Fruit fly (Drosophila melanogaster) whole organism: ENCODE results near the gene Polr1E.

Source experiments
- CG8478 ChIP-seq: fragments of >200 bp; optimal IDR thresholded peaks from 2 replicates; lab custom pipeline; 2018; ENCODE audit warnings: inconsistent platforms
- Dll ChIP-seq: fragments of >200 bp; optimal IDR thresholded peaks from 2 replicates; lab custom pipeline; 2017
- EcR ChIP-seq, 2 experiments: fragments of >200 bp; optimal IDR thresholded peaks; 2 replicates each; lab custom pipeline; 2017; ENCODE audit warnings: missing biosample characterization in 2 of 2, missing genetic modification characterization in 2 of 2, missing genetic modification reagents in 2 of 2
- pan ChIP-seq: fragments of >200 bp; optimal IDR thresholded peaks from 2 replicates; lab custom pipeline; 2017
- psq ChIP-seq: fragments of >200 bp; optimal IDR thresholded peaks from 2 replicates; lab custom pipeline; 2017
- usp ChIP-seq: fragments of >200 bp; optimal IDR thresholded peaks from 2 replicates; lab custom pipeline; 2017; ENCODE audit warnings: missing biosample characterization, missing genetic modification characterization, mixed read lengths

Gene Polr1E

dm6 chr3R:18280866-18281473 lies 20.6 kb downstream of the Polr1E start:
- no peak for TF ChIP-seq usp (GFP tag; lab: Kevin White, UChicago)
- TF ChIP-seq psq (lab: Kevin White, UChicago) = no peak
- no peak for TF ChIP-seq CG8478 (lab: Kevin White, UChicago)
- TF ChIP-seq Dll (lab: Kevin White, UChicago) = no peak
- TF ChIP-seq EcR (GFP tag; optimal IDR thresholded peaks at IDR 0.05; lab: Kevin White, UChicago) = no peak
- TF ChIP-seq pan (lab: Kevin White, UChicago) = no peak

- TF ChIP-seq psq (lab: Kevin White, UChicago) (no peak), pan (lab: Kevin White, UChicago) (no peak), EcR (GFP tag; optimal IDR thresholded peaks at IDR 0.05; lab: Kevin White, UChicago) (no peak), usp (GFP tag; lab: Kevin White, UChicago) (no peak), Dll (lab: Kevin White, UChicago) (no peak), CG8478 (lab: Kevin White, UChicago) (no peak)
Observed at dm6 chr3R:18280133-18280532, 21.4 kb downstream of the Polr1E start.

DNA sequence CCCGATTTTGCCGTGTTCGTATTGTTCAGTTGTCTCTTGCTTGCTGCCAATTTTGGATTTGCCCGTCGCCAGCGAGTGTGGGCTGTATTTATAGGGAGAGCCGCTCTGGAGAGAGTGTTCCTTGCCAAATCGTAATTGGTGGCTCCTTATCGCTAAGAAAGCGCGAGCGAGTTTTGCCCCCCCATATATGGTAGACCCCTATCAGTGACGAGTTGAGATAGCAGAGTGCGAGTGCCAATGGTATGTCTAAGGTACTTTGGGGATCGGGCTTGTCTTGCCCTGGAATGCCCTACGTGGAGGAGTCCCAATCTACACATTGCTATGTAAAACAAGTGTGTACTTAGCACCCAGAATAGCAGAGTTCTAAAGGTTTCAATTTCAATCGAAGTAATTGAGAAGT lies 22.0 kb downstream of the Polr1E start, which contains the start of gene CG7142:
TSS of gene CG7142 (minus strand) at position 29 of the 400 bp plus-strand sequence.
- no peak for TF ChIP-seq CG8478 (lab: Kevin White, UChicago)

DNA sequence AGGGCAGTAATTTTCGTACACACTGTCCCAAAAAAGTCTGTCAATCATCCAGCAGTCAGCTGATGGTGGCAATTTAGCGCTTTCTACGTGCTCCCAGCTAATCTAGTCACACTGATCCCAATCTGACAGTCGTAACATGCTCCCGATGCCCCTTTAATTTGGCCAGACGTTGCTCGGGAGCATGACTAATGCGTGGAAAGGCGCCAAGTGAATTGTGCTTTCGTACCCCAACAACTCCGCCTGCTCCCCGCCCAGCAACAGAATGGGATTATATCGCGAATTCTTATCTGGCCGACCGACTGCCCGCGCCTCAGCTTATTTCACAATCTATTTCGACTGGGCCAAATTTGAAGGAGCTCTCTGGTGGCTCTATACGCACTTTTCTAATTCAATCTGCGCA lies 24.1 kb downstream of the Polr1E start:
- no peak for TF ChIP-seq EcR (GFP tag; optimal IDR thresholded peaks at IDR 0.05; lab: Kevin White, UChicago)
- no peak for TF ChIP-seq pan (lab: Kevin White, UChicago)
- no peak for TF ChIP-seq psq (lab: Kevin White, UChicago)
- TF ChIP-seq CG8478 (lab: Kevin White, UChicago) = no peak
- no peak for TF ChIP-seq Dll (lab: Kevin White, UChicago)
- TF ChIP-seq usp (GFP tag; lab: Kevin White, UChicago) = no peak

DNA sequence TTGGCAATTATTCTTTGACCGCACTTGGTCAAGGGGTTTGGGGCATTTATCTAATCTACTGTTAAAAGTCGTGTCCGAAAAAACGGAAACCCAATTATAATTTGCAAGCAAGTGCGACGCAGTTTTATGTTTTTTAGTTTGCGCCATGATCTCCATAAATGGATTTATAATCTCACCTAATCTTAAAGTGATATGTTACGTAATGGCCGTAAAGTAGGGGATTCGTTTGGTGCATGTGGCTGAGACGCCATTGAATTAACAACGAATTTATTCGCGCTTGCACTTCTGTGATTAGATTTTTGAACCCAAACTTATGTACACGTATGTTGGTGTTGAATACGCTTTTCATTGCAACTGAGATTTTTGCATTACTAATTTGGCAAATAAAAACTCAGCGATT lies 24.8 kb downstream of the Polr1E start:
- TF ChIP-seq Dll (lab: Kevin White, UChicago) (no peak), EcR (GFP tag; optimal IDR thresholded peaks at IDR 0.05; lab: Kevin White, UChicago) (no peak)

DNA sequence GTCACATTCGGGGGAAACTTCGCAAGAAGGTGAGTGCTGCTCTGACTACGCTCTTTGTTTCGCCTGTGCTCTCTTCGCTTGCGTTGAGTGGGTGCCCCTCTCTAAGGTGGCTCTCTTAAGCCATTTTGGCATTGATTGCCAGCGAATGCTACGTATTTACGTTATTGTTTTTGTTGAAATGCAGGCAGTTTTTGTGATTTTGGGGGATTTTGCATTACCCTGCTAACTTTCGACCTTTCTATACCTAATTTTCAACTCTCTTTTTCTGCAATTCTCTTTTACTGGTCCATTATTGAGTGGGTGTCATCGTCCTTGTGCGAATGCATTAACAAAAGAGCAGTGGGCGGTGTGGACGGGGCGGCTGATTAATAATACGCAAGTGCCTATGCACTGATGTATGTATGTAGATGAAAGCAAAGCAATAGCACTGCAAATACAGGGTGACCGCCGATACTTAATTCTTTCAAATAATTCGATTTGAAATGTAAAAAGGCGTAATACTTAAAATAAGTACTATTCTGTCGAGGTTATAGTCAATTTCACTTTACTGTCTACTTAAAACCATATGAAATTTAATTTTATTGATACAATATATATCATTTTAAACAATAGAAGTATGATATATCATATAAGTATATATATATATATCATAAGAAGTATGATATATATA lies 26.3 kb downstream of the Polr1E start:
- TF ChIP-seq CG8478 (lab: Kevin White, UChicago) (no peak), psq (lab: Kevin White, UChicago) (no peak)

dm6 chr3R:18274328-18275098 lies 27.0 kb downstream of the Polr1E start, which contains the start of the genes Vps39 and eIF1A:
Gene Vps39 (minus strand): TSS chr3R:18274446.
Gene eIF1A (plus strand): TSS chr3R:18274665.
- no peak for TF ChIP-seq Dll (lab: Kevin White, UChicago)

DNA sequence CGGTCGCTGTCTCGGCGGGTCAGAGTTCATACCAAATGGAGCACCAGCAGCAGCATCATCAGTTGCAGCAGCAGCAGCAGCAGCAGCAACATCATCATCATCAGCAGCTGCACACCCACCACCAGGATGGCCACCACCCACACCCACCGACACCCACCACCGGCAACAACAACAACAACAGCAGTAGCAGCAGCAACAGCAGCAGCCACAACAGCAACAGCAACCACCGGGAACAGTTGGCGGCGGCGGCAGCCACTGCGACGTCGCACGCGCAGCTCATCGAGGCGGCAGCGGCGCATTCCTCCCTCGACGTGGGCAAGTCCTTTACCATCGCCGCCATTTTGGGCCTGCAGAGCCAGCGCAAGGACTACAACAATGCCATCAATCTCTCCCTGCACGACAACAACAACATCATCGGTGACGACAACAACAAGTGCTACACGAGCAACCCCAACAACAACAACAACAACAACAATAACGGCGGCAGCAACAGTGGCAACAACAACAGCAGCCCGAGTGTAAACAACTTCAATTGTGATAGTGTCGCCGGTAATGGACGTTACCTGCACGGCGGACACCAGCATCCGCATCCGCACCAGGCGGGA lies 31.7 kb downstream of the Polr1E start:
- TF ChIP-seq usp (GFP tag; lab: Kevin White, UChicago) = no peak
- TF ChIP-seq pan (lab: Kevin White, UChicago) = no peak
- TF ChIP-seq psq (lab: Kevin White, UChicago) = no peak
- TF ChIP-seq CG8478 (lab: Kevin White, UChicago) = no peak
- no peak for TF ChIP-seq Dll (lab: Kevin White, UChicago)
- no peak for TF ChIP-seq EcR (GFP tag; optimal IDR thresholded peaks at IDR 0.05; lab: Kevin White, UChicago)

DNA sequence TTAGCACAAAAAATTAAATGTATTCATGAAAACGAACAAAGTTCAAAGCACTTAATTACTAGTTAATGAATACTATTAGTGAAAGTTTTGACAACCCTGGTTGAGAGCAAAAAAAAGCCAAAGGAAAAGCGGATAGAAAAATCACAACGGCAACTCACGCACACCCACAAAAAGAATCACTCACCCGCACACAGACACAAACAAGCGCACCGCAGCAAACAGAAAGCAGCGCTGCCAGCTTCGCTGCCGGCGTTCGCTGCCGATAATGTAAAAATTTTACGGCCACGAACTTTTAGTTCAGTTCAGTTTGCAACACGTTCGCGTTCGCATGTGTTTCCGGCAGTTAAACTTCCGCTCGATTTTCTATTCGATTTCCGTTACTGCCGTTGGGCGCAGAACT lies 34.0 kb downstream of the Polr1E start, which contains the start of gene CG18599:
TSS of gene CG18599 (plus strand) at position 301 of the 400 bp plus-strand sequence.
- TF ChIP-seq Dll (lab: Kevin White, UChicago) (no peak), CG8478 (lab: Kevin White, UChicago) (no peak), EcR (GFP tag; optimal IDR thresholded peaks at IDR 0.05; lab: Kevin White, UChicago) (no peak), psq (lab: Kevin White, UChicago) (no peak)

DNA sequence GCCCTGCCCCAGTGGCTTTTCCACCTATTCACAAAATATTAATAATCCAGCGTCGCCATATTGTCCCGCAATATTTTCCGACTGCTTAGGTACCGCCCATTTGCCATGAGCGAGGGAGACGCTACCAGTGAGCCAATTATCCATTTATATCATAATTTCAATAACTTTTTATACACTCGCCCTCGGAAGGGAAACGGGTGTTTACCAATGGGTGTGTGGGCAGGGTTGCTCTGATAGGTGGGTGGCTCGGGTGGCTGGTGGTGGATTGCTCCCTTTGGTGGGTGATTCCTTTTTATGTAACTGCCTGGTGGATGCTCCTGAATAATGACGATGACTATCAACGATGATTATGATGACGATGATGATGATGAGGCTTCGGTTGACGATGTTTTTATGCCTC lies 34.9 kb downstream of the Polr1E start:
- TF ChIP-seq CG8478 (lab: Kevin White, UChicago) (no peak), pan (lab: Kevin White, UChicago) (no peak)

- TF ChIP-seq pan (lab: Kevin White, UChicago) (no peak), CG8478 (lab: Kevin White, UChicago) (no peak), psq (lab: Kevin White, UChicago) (no peak), Dll (lab: Kevin White, UChicago) (no peak), usp (GFP tag; lab: Kevin White, UChicago) (no peak), EcR (GFP tag; optimal IDR thresholded peaks at IDR 0.05; lab: Kevin White, UChicago) (no peak)
Observed at dm6 chr3R:18265275-18265674, 36.3 kb downstream of the Polr1E start.

- TF ChIP-seq Dll (lab: Kevin White, UChicago) (no peak), CG8478 (lab: Kevin White, UChicago) (no peak), EcR (GFP tag; optimal IDR thresholded peaks at IDR 0.05; lab: Kevin White, UChicago) (no peak), pan (lab: Kevin White, UChicago) (no peak), usp (GFP tag; lab: Kevin White, UChicago) (no peak), psq (lab: Kevin White, UChicago) (no peak)
Observed at dm6 chr3R:18261602-18262001, 39.9 kb downstream of the Polr1E start.
